Worm (Caenorhabditis elegans) whole organism, midembryonic: ENCODE results near the gene K09F5.6.

ENCODE experiments used
- T22C8.4 ChIP-seq: fragments of 200-800 bp; sonication (Bioruptor generic); IDR thresholded peaks from 2 replicates; pipeline ENCODE4 v1.3.6; 2022; ENCODE audit warnings: missing genetic modification characterization, missing compliant biosample characterization
- flt-1 ChIP-seq: fragments of 200-800 bp; sonication (Bioruptor generic); IDR thresholded peaks from 2 replicates; pipeline ENCODE4 v1.3.6; 2022; ENCODE audit warnings: missing genetic modification characterization, missing compliant biosample characterization

DNA sequence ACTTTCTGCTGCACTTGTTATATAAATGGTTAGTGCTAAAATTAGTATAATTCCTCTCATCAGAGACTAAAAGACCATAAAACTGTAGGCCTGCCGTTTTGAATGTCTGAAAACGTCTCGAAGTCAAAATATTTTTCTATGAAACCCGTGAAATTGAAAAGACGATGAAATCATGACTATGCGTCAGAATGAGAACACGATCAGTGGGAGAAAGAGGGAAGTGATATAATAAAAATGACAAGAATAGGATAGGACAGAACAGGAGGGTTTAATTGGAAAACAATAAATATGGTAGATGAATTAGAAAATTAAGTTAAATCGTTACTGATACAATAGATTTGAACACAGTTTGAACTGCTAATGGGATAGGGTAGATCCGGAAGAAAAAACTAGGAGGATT is 48.4 kb upstream of the K09F5.6 start, which contains the start of gene F27D9.7:
- TF ChIP-seq flt-1 (GFP tag; lab: Robert Waterston, UW) (no peak), T22C8.4 (GFP tag; lab: Robert Waterston, UW) (no peak)
